Fruit fly (Drosophila melanogaster) whole organism, pupa: ENCODE data around the gene Nlg4.

ENCODE experiments used
- CG12605 ChIP-seq: fragments of 200-800 bp; sonication (Bioruptor generic); IDR thresholded peaks from 2 replicates; pipeline ENCODE4 v1.3.6; 2022; ENCODE audit warnings: missing biosample characterization, missing genetic modification characterization
- CG8159 ChIP-seq: fragments of 200-800 bp; sonication (Bioruptor generic); optimal IDR thresholded peaks from 3 replicates; lab custom pipeline; 2018; ENCODE audit warnings: missing biosample characterization, mild to moderate bottlenecking, missing genetic modification characterization, moderate library complexity

DNA sequence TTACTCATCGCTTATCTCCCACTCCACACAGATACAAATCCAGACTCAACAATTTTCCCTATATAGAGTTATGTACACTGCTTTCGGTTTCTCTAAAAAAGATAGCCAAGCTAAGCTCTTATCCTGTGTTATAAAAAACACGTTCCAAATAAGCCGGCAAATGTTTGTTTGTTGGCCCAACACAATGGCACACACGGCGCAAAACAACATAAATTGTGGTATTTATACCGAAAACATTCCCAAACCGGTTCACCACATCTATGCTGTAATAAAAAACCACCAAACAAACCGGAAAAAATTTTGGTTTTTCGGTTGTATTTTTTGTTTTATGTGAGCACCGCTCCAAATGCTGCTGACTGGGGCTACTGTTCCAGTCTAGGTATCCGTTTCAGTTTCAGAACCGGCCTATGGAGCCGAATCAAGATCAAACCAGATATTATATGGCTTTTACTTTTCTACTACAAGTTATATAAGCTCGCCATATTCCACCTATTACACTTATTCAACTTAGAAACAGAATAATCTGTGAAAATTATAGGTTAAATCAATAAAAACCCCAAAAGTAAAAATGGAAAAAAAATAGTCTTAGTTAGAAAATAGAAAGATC lies 54.3 kb downstream of the Nlg4 start:
- TF ChIP-seq CG8159 (tag; lab: Kevin White, UChicago) (no peak), CG12605 (GFP tag; lab: Robert Waterston, UW) (no peak)
